Worm (Caenorhabditis elegans) whole organism, L2 larva: Measurements from ENCODE around the gene rpn-13.

Source experiments
- R02D3.7 ChIP-seq: fragments of 150-350 bp; optimal IDR thresholded peaks from 2 replicates; lab custom pipeline; 2014; ENCODE audit warnings: missing biosample characterization, missing genetic modification characterization
- Y55F3AM.14 ChIP-seq: fragments of 200-800 bp; sonication (Bioruptor generic); optimal IDR thresholded peaks from 2 replicates; lab custom pipeline; 2018; ENCODE audit warnings: mild to moderate bottlenecking, missing genetic modification characterization, missing compliant biosample characterization
- ZK546.5 ChIP-seq: sonication (generic microtip); optimal IDR thresholded peaks from 2 replicates; lab custom pipeline; 2017; ENCODE audit warnings: missing biosample characterization, missing genetic modification characterization
- ama-1 ChIP-seq: fragments of 150-350 bp; optimal IDR thresholded peaks from 2 replicates; lab custom pipeline; 2018; ENCODE audit warnings: inconsistent platforms
- elt-1 ChIP-seq: fragments of 150-350 bp; optimal IDR thresholded peaks from 2 replicates; lab custom pipeline; 2014; ENCODE audit warnings: missing biosample characterization, missing genetic modification characterization
- lin-39 ChIP-seq: fragments of 150-350 bp; optimal IDR thresholded peaks from 2 replicates; lab custom pipeline; 2014; ENCODE audit warnings: missing biosample characterization, missing genetic modification reagents, missing genetic modification characterization
- mab-5 ChIP-seq: fragments of 150-350 bp; optimal IDR thresholded peaks from 2 replicates; lab custom pipeline; 2014; ENCODE audit warnings: missing biosample characterization, missing genetic modification characterization
- mdl-1 ChIP-seq, 2 experiments: fragments of 150-350 bp in 1 of 2; sonication (generic microtip) in 1 of 2; optimal IDR thresholded peaks; 2 replicates each; lab custom pipeline; 2017; ENCODE audit warnings: missing biosample characterization in 2 of 2, missing genetic modification characterization in 2 of 2
- nhr-237 ChIP-seq: fragments of 150-350 bp; optimal IDR thresholded peaks from 2 replicates; lab custom pipeline; 2014; ENCODE audit warnings: missing biosample characterization, missing genetic modification characterization
- unc-55 ChIP-seq: fragments of 150-350 bp; sonication (generic microtip); optimal IDR thresholded peaks from 3 replicates; lab custom pipeline; 2014; ENCODE audit warnings: missing biosample characterization, missing genetic modification reagents, missing genetic modification characterization
- zag-1 ChIP-seq: fragments of 150-350 bp; optimal IDR thresholded peaks from 2 replicates; lab custom pipeline; 2014; ENCODE audit warnings: missing biosample characterization, missing genetic modification characterization

- no peak for TF ChIP-seq mab-5 (tag; lab: Kevin White, UChicago)
- no peak for TF ChIP-seq elt-1
- TF ChIP-seq nhr-237 (tag; lab: Kevin White, UChicago): no peak
- TF ChIP-seq lin-39 (tag; lab: Kevin White, UChicago): no peak
- TF ChIP-seq zag-1 (tag; lab: Kevin White, UChicago): peak; percentile 27
- TF ChIP-seq unc-55 (GFP tag; lab: Kevin White, UChicago): peak; percentile 77
- TF ChIP-seq ZK546.5 (tag; lab: Kevin White, UChicago): no peak
- TF ChIP-seq Y55F3AM.14 (GFP tag; lab: Kevin White, UChicago): no peak
- no peak for TF ChIP-seq mdl-1 (tag; optimal IDR thresholded peaks at IDR 0.05; lab: Kevin White, UChicago)
- TF ChIP-seq R02D3.7: no peak
- no peak for TF ChIP-seq ama-1 (lab: Kevin White, UChicago)
Measured at ce11 chrIII:6297599-6297998, 44.1 kb downstream of the rpn-13 start.
